Worm (Caenorhabditis elegans): ENCODE measurements around the gene F39F10.3.
"Not testable (repeated sequence)": the region's sequence is repeated elsewhere in the genome, so short reads cannot be mapped to it uniquely, and the experiment has no call there.

The F39F10.3 gene

DNA sequence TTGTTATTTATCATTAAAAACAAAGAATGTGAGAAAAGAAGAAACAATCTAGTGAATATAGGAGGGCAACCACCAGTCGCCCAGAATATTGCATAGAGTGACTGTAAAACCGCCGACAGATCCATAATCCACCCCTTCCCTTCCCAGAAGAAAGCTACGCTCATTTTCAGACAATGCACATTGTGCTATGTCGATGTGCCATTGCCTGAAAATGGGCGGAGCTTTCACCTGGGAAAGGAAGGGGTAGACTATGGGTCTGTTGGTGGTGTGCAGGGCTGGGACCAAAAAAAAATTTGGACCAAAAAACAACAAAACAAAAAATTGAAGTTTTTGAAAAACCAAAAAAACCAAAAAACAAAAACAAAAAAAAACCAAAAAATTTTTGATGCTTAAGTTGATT lies 11.8 kb downstream of the F39F10.3 start, which contains the start of gene F39F10.4 (continued):
- TF ChIP-seq ztf-22 (GFP tag; optimal IDR thresholded peaks at IDR 0.05): no peak

DNA sequence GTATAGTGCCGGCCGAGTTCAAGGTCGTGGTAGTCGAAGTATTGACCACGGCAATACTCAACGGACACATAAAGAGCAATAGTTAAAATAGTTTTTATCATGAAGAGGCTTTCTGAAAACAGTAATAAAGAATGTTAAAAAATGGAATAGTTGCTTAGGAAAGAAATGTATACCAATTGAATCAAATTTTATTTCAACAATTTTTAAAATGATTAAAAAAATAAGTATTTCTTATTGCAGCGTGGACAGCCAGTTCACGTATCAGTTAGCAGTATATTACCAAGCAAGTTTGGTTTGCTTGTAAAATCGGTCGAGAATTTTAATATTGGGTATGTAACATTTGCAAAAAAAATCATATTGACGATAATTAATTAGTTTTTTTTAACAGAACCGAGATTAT lies 21.9 kb downstream of the F39F10.3 start, which contains the start of gene F39F10.5:
F39F10.5 (minus strand) TSS at position 101 of the 400 bp plus-strand sequence.
- TF ChIP-seq D2030.7 (GFP tag; IDR thresholded peaks at IDR 0.05); B0336.3 (GFP tag; IDR thresholded peaks at IDR 0.05); madf-8 (GFP tag; conservative IDR thresholded peaks at IDR 0.05): not testable (repeated sequence)

DNA sequence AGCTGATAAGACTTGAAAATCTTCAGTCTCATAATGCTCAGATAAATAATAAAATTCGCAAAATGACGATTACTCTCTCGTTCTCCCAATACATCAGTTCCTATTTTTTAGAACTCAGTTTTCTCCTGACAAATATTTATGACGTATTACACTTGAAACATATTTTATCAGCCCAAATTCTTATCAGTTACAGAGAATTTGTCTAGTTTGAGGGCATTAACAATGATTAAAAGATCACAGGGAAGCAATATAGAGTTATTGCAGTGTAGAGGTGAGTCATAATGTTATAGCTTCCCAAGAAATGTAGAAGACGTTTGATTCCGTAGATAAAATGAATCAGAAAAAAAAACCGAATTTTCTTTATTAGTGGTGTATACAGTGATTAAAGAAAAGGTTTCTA lies 27.7 kb downstream of the F39F10.3 start:
- TF ChIP-seq nhr-80 (tag; optimal IDR thresholded peaks at IDR 0.05) (peak; percentile 50), pha-4 (tag; optimal IDR thresholded peaks at IDR 0.05) (no peak)

DNA sequence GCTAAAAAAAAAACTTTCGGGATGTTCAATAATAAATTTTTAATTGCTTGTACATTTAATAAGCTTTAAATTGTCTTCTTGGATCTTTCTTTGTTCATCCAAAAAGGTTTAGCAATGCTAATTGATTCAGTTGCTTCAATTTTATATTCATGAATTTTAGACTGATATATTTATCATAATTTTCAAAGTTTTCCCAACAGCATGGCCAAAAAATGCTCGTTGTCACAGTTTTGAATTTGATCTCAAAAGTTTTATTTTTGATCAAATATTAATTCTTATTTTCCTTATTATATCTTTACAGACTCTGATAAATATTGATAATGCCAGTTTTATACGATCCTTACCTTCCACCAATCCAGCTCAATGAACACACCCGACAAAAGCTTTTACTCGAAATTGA lies 29.8 kb downstream of the F39F10.3 start, which contains the start of gene fbxb-114:
fbxb-114 (plus strand) TSS at position 301 of the 400 bp plus-strand sequence.
- TF ChIP-seq ceh-40 (GFP tag; IDR thresholded peaks at IDR 0.05) (no peak), madf-8 (GFP tag; conservative IDR thresholded peaks at IDR 0.05) (no peak), athp-1 (tag; optimal IDR thresholded peaks at IDR 0.05) (no peak)

DNA sequence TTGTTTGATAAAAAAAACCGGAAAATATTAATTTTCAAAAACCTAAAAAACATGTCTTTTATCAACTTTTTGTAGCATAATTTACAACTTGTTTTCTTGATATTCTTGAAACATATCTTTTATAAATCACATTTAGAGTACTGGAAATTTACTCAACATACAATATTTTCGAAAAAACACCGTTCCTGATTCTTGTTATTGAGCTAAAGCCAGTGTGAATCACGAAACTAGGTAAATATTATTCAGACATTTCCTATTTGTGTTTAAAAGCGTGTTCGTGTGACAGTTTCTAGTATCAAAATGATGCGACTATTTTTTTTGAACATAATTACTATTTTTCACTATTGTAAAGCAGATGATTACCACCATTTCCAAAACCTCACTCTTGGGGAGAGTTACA lies 31.9 kb downstream of the F39F10.3 start, which contains the start of gene C30E1.4:
C30E1.4 (plus strand) TSS at position 301 of the 400 bp plus-strand sequence.
- TF ChIP-seq cebp-2 (GFP tag; IDR thresholded peaks at IDR 0.05) (no peak), zim-3 (tag; optimal IDR thresholded peaks at IDR 0.05) (no peak), C06A6.2 (GFP tag; conservative IDR thresholded peaks at IDR 0.05) (no peak), F52B5.7 (tag; optimal IDR thresholded peaks at IDR 0.05) (no peak), F33H1.4 (GFP tag; IDR thresholded peaks at IDR 0.05) (no peak), madf-10 (tag; optimal IDR thresholded peaks at IDR 0.05) (no peak), ccch-3 (GFP tag; optimal IDR thresholded peaks at IDR 0.05) (no peak), snpc-3.4 (tag; optimal IDR thresholded peaks at IDR 0.05) (no peak), sea-2 (GFP tag; IDR thresholded peaks at IDR 0.05) (no peak), ceh-40 (GFP tag; IDR thresholded peaks at IDR 0.05) (no peak), sptf-2 (GFP tag; optimal IDR thresholded peaks at IDR 0.05) (no peak), ets-4 (GFP tag; optimal IDR thresholded peaks at IDR 0.05) (no peak), mes-4 (tag; optimal IDR thresholded peaks at IDR 0.05) (no peak), madf-6 (GFP tag; IDR thresholded peaks at IDR 0.05) (no peak), nfyb-1 (GFP tag; IDR thresholded peaks at IDR 0.05) (no peak), B0336.3 (GFP tag; IDR thresholded peaks at IDR 0.05) (no peak), F49E8.2 (tag; optimal IDR thresholded peaks at IDR 0.05; ENCODE audit: insufficient read depth) (no peak), lsl-1 (GFP tag; optimal IDR thresholded peaks at IDR 0.05) (no peak), nhr-120 (GFP tag; IDR thresholded peaks at IDR 0.05) (no peak)

DNA sequence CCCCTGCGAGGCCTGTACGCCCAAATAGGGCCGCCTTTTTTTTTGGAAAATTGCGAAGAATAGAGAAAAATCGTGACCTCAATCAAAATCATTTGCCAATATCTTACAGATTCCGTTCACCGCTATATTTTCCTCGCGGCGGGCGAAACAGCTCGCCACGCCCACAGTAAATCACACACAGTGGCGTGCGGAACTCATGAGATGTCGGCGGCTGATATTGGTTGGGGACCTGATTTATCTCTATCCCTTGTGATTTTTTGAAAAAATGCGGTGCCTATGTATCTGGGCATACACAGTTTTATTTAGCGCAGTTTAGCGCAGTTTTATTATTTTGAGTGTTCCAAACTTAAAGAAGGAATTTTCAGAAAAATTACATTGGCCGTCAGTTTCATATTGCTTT lies 33.6 kb downstream of the F39F10.3 start:
- TF ChIP-seq ztf-18 (tag; optimal IDR thresholded peaks at IDR 0.05) (no peak), Y95B8A.8 (GFP tag; IDR thresholded peaks at IDR 0.05) (no peak), snpc-4 (GFP tag; optimal IDR thresholded peaks at IDR 0.05) (no peak), snpc-4 (tag; optimal IDR thresholded peaks at IDR 0.05) (peak in 1 of 4 experiments; percentile 86), snpc-1.1 (tag; optimal IDR thresholded peaks at IDR 0.05; ENCODE audit: insufficient read depth) (peak; percentile 9)

All from whole organism, young adult.